Worm (Caenorhabditis elegans) whole organism, midembryonic: Measurements from ENCODE around the gene C05E11.2.

Source experiments
- T22C8.4 ChIP-seq: fragments of 200-800 bp; sonication (Bioruptor generic); IDR thresholded peaks from 2 replicates; pipeline ENCODE4 v1.3.6; 2022; ENCODE audit warnings: missing genetic modification characterization, missing compliant biosample characterization
- cog-1 ChIP-seq: sonication (generic microtip); optimal IDR thresholded peaks from 2 replicates; lab custom pipeline; 2016; ENCODE audit warnings: missing genetic modification characterization, missing compliant biosample characterization
- flt-1 ChIP-seq: fragments of 200-800 bp; sonication (Bioruptor generic); IDR thresholded peaks from 2 replicates; pipeline ENCODE4 v1.3.6; 2022; ENCODE audit warnings: missing genetic modification characterization, missing compliant biosample characterization
- klf-2 ChIP-seq: fragments of 200-800 bp; sonication (Bioruptor generic); conservative IDR thresholded peaks from 2 replicates; pipeline ENCODE4 v1.3.6; 2022; ENCODE audit warnings: missing genetic modification reagents, missing genetic modification characterization, missing compliant biosample characterization
- med-1 ChIP-seq: sonication (generic microtip); optimal IDR thresholded peaks from 2 replicates; lab custom pipeline; 2017; ENCODE audit warnings: missing genetic modification characterization, mild to moderate bottlenecking, missing compliant biosample characterization, antibody characterized with exemption, missing genetic modification reagents; ENCODE audit not compliant: insufficient read depth
- ref-1 ChIP-seq: fragments of 200-800 bp; sonication (Bioruptor generic); conservative IDR thresholded peaks from 2 replicates; pipeline ENCODE4 v1.3.6; 2022; ENCODE audit warnings: missing genetic modification reagents, missing genetic modification characterization, missing compliant biosample characterization
- tab-1 ChIP-seq: fragments of 200-800 bp; sonication (Bioruptor generic); IDR thresholded peaks from 2 replicates; pipeline ENCODE4 v1.3.6; 2022; ENCODE audit warnings: missing genetic modification characterization, missing compliant biosample characterization
- ztf-23 ChIP-seq: fragments of 200-800 bp; sonication (Bioruptor generic); IDR thresholded peaks from 2 replicates; pipeline ENCODE4 v1.3.6; 2022; ENCODE audit warnings: missing genetic modification reagents, missing genetic modification characterization, missing compliant biosample characterization
- ztf-29 ChIP-seq: fragments of 200-800 bp; sonication (Bioruptor generic); IDR thresholded peaks from 2 replicates; pipeline ENCODE4 v1.3.6; 2022; ENCODE audit warnings: missing genetic modification reagents, missing genetic modification characterization, missing compliant biosample characterization

C05E11.2 gene

DNA sequence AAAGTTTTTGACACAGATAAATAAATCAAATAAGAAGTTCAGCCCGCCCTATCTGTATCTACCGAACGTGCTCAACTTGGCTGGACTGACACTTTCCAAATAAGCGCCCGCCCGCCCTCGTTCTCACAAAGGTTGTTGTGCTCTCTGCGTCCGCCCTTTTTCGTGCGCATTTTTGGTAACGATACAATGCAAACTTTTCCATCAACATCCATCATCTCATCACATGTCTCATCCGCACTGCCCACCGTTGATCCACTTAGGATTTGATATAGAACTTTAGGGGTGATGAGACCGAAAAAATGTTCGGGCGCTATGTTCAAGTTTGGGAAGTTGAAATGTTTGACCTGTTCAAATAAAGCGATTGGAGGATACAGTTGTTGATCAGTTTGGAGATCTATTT, 1.1 kb upstream of the C05E11.2 start, which contains the start of gene C05E11.7:
C05E11.7 (minus strand) TSS at position 101 of the 400 bp plus-strand sequence.
- no peak for TF ChIP-seq klf-2
- no peak for TF ChIP-seq cog-1 (tag; lab: Kevin White, UChicago)
- no peak for TF ChIP-seq flt-1 (GFP tag; lab: Robert Waterston, UW)
- no peak for TF ChIP-seq ztf-23 (GFP tag; lab: Robert Waterston, UW)
- TF ChIP-seq T22C8.4 (GFP tag; lab: Robert Waterston, UW) = no peak
- no peak for TF ChIP-seq tab-1 (GFP tag; lab: Robert Waterston, UW)
- no peak for TF ChIP-seq ref-1 (GFP tag; lab: Robert Waterston, UW)

ce11 chrX:4587934-4588333, 1.2 kb downstream of the C05E11.2 start:
- no peak for TF ChIP-seq ztf-23 (GFP tag; lab: Robert Waterston, UW)

- no peak for TF ChIP-seq flt-1 (GFP tag; lab: Robert Waterston, UW)
- TF ChIP-seq ztf-23 (GFP tag; lab: Robert Waterston, UW) = no peak
- TF ChIP-seq tab-1 (GFP tag; lab: Robert Waterston, UW) = no peak
- TF ChIP-seq ref-1 (GFP tag; lab: Robert Waterston, UW) = no peak
- no peak for TF ChIP-seq med-1 (GFP tag; lab: Kevin White, UChicago)
Observed at ce11 chrX:4588462-4588861, 1.7 kb downstream of the C05E11.2 start, which contains the start of gene lnp-1. TSS of gene lnp-1 (plus strand) at chrX:4588762.

ce11 chrX:4592250-4592649, 5.5 kb downstream of the C05E11.2 start, which contains the start of gene flp-12:
TSS of gene flp-12 (minus strand) at chrX:4592350.
- TF ChIP-seq cog-1 (tag; lab: Kevin White, UChicago) (no peak), flt-1 (GFP tag; lab: Robert Waterston, UW) (no peak), med-1 (GFP tag; lab: Kevin White, UChicago) (no peak), T22C8.4 (GFP tag; lab: Robert Waterston, UW) (no peak)

DNA sequence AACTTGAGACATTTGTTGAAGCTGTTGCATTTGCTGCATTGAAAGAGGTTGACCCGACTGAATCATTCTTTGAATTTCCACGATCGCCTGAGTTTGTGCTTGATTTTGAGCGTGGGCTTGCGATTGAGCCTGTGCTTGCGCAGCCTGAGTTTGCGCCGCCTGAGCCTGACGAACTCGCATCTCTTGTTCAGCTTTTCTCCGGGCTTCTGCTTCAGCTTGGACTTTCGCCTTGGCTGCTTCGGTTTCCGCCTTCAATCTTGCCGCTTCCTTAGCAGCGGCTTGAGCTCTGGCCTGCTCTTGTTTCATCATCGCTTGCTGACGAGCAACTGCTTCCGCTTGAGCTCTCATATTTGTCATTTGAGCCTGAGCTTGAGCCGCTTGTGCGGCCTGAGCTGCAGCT, 10.7 kb downstream of the C05E11.2 start:
- no peak for TF ChIP-seq ztf-29 (GFP tag; lab: Robert Waterston, UW)

ce11 chrX:4599526-4599925, 12.8 kb downstream of the C05E11.2 start:
- no peak for TF ChIP-seq tab-1 (GFP tag; lab: Robert Waterston, UW)
- TF ChIP-seq ztf-23 (GFP tag; lab: Robert Waterston, UW) = no peak
- no peak for TF ChIP-seq ztf-29 (GFP tag; lab: Robert Waterston, UW)
- no peak for TF ChIP-seq cog-1 (tag; lab: Kevin White, UChicago)
- no peak for TF ChIP-seq flt-1 (GFP tag; lab: Robert Waterston, UW)
- TF ChIP-seq T22C8.4 (GFP tag; lab: Robert Waterston, UW) = no peak
- TF ChIP-seq ref-1 (GFP tag; lab: Robert Waterston, UW) = no peak
- TF ChIP-seq klf-2 = no peak
- no peak for TF ChIP-seq med-1 (GFP tag; lab: Kevin White, UChicago)

- TF ChIP-seq ztf-29 (GFP tag; lab: Robert Waterston, UW) = no peak
- no peak for TF ChIP-seq tab-1 (GFP tag; lab: Robert Waterston, UW)
- TF ChIP-seq med-1 (GFP tag; lab: Kevin White, UChicago) = no peak
- TF ChIP-seq klf-2 = no peak
- no peak for TF ChIP-seq cog-1 (tag; lab: Kevin White, UChicago)
- TF ChIP-seq T22C8.4 (GFP tag; lab: Robert Waterston, UW) = no peak
- TF ChIP-seq flt-1 (GFP tag; lab: Robert Waterston, UW) = no peak
- no peak for TF ChIP-seq ztf-23 (GFP tag; lab: Robert Waterston, UW)
- no peak for TF ChIP-seq ref-1 (GFP tag; lab: Robert Waterston, UW)
Observed at ce11 chrX:4600987-4601386, 14.3 kb downstream of the C05E11.2 start.

DNA sequence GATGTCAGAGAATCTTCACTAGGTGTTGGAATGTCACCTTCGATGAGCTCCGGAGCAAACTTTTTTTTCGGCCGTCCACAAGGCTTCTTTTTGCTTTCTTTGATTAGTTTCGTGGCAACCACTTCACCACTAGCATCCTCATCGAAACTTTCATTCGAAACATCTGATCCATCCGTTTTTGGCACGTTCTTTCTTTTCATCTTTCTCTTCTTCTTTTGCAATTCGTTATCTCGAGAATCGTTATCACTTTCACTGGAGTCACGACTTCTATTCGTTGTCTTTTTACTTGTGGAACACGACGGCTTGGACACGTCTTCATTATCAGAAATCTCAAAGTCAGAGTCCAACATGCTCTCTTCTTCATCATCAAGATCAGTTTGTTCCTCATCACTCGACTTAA, 17.5 kb downstream of the C05E11.2 start:
- TF ChIP-seq ztf-23 (GFP tag; lab: Robert Waterston, UW) = no peak
- no peak for TF ChIP-seq ref-1 (GFP tag; lab: Robert Waterston, UW)
- TF ChIP-seq tab-1 (GFP tag; lab: Robert Waterston, UW) = no peak
- no peak for TF ChIP-seq med-1 (GFP tag; lab: Kevin White, UChicago)
- TF ChIP-seq T22C8.4 (GFP tag; lab: Robert Waterston, UW) = no peak

ce11 chrX:4605828-4606227, 19.1 kb downstream of the C05E11.2 start, which contains the start of gene spat-3:
TSS of gene spat-3 (minus strand) at chrX:4605928.
- TF ChIP-seq flt-1 (GFP tag; lab: Robert Waterston, UW) = no peak
- no peak for TF ChIP-seq ztf-29 (GFP tag; lab: Robert Waterston, UW)
- TF ChIP-seq ztf-23 (GFP tag; lab: Robert Waterston, UW) = no peak

ce11 chrX:4606389-4606880, 19.7 kb downstream of the C05E11.2 start:
- TF ChIP-seq tab-1 (GFP tag; lab: Robert Waterston, UW) = peak; percentile 48; the same call in 1 of the 2 replicates
- TF ChIP-seq cog-1 (tag; lab: Kevin White, UChicago) = peak; percentile 71
- peak; percentile 76 for TF ChIP-seq ztf-23 (GFP tag; lab: Robert Waterston, UW)
- TF ChIP-seq flt-1 (GFP tag; lab: Robert Waterston, UW) = peak; percentile 84

- TF ChIP-seq tab-1 (GFP tag; lab: Robert Waterston, UW) (no peak), ztf-23 (GFP tag; lab: Robert Waterston, UW) (no peak), ztf-29 (GFP tag; lab: Robert Waterston, UW) (no peak), klf-2 (no peak), flt-1 (GFP tag; lab: Robert Waterston, UW) (no peak), ref-1 (GFP tag; lab: Robert Waterston, UW) (no peak), T22C8.4 (GFP tag; lab: Robert Waterston, UW) (no peak), med-1 (GFP tag; lab: Kevin White, UChicago) (no peak), cog-1 (tag; lab: Kevin White, UChicago) (no peak)
Observed at ce11 chrX:4607300-4607699, 20.6 kb downstream of the C05E11.2 start.
